Fruit fly (Drosophila melanogaster) whole organism, pupa: Measurements from ENCODE around the gene Lcp65Ae.

ENCODE experiments used
- CG10348 ChIP-seq: fragments of 200-800 bp; sonication (Bioruptor generic); IDR thresholded peaks from 2 replicates; pipeline ENCODE4 v1.3.6; 2022; ENCODE audit warnings: missing biosample characterization, missing genetic modification characterization
- CG15710 ChIP-seq: fragments of 200-800 bp; sonication (Bioruptor generic); optimal IDR thresholded peaks from 2 replicates; lab custom pipeline; 2018; ENCODE audit warnings: missing biosample characterization, mild to moderate bottlenecking, missing genetic modification characterization, moderate library complexity
- CG17806 ChIP-seq: fragments of 200-800 bp; sonication (Bioruptor generic); optimal IDR thresholded peaks from 2 replicates; lab custom pipeline; 2018; ENCODE audit warnings: missing biosample characterization, mild to moderate bottlenecking, missing genetic modification characterization, moderate library complexity
- CG34367 ChIP-seq: fragments of 200-800 bp; sonication (Bioruptor generic); optimal IDR thresholded peaks from 2 replicates; lab custom pipeline; 2018; ENCODE audit warnings: missing biosample characterization, mild to moderate bottlenecking, missing genetic modification characterization
- CG4496 ChIP-seq: fragments of 200-800 bp; sonication (Bioruptor generic); IDR thresholded peaks from 3 replicates; pipeline ENCODE4 v1.3.6; 2022; ENCODE audit warnings: missing biosample characterization, missing genetic modification characterization
- D1 ChIP-seq: fragments of 200-800 bp; sonication (Bioruptor generic); optimal IDR thresholded peaks from 2 replicates; lab custom pipeline; 2018; ENCODE audit warnings: missing biosample characterization, mild to moderate bottlenecking, missing genetic modification characterization, moderate library complexity
- EcR ChIP-seq: fragments of 200-800 bp; sonication (Bioruptor generic); optimal IDR thresholded peaks from 3 replicates; lab custom pipeline; 2019; ENCODE audit warnings: missing biosample characterization, missing genetic modification characterization, mild to moderate bottlenecking, moderate library complexity, missing genetic modification reagents
- Ets98B ChIP-seq: fragments of 200-800 bp; sonication (Bioruptor generic); IDR thresholded peaks from 2 replicates; pipeline ENCODE4 v1.3.6; 2022; ENCODE audit warnings: missing biosample characterization, missing genetic modification characterization
- gl ChIP-seq: fragments of 200-800 bp; sonication (Bioruptor generic); optimal IDR thresholded peaks from 2 replicates; lab custom pipeline; 2018; ENCODE audit warnings: missing biosample characterization, mild to moderate bottlenecking, missing genetic modification characterization

dm6 chr3L:6159863-6160262 is 21.9 kb upstream of the Lcp65Ae start:
- TF ChIP-seq CG34367 (tag; lab: Kevin White, UChicago), result no peak
- no peak for TF ChIP-seq CG17806
- TF ChIP-seq CG4496 (GFP tag; lab: Robert Waterston, UW), result no peak
- TF ChIP-seq EcR, result no peak
- no peak for TF ChIP-seq D1 (tag; lab: Kevin White, UChicago)
- no peak for TF ChIP-seq Ets98B
- TF ChIP-seq CG10348 (GFP tag; lab: Robert Waterston, UW), result no peak
- no peak for TF ChIP-seq gl (tag; lab: Kevin White, UChicago)
- no peak for TF ChIP-seq CG15710 (tag; lab: Kevin White, UChicago)
